Worm (Caenorhabditis elegans): ENCODE measurements around the gene gpa-10.

The gpa-10 gene

ce11 chrV:6806340-6806739 is 48.3 kb downstream of the gpa-10 start, which contains the start of gene dmsr-12:
Gene dmsr-12 (minus strand): TSS chrV:6806440.
- TF ChIP-seq hnd-1 (tag; optimal IDR thresholded peaks at IDR 0.05) (no peak), ceh-13 (GFP tag; optimal IDR thresholded peaks at IDR 0.05) (no peak), hmbx-1 (tag; optimal IDR thresholded peaks at IDR 0.05) (no peak), ets-7 (tag; optimal IDR thresholded peaks at IDR 0.05) (no peak), hmg-4 (GFP tag; optimal IDR thresholded peaks at IDR 0.05) (no peak), F13C5.2 (tag; optimal IDR thresholded peaks at IDR 0.05) (no peak), aly-1 (tag; optimal IDR thresholded peaks at IDR 0.05) (no peak), sea-1 (GFP tag; conservative IDR thresholded peaks at IDR 0.05) (no peak), tbx-11 (GFP tag; IDR thresholded peaks at IDR 0.05) (no peak)

- no peak for TF ChIP-seq pes-1 (GFP tag; IDR thresholded peaks at IDR 0.05)
- no peak for TF ChIP-seq flt-1 (GFP tag; IDR thresholded peaks at IDR 0.05)
- no peak for TF ChIP-seq hnd-1 (tag; optimal IDR thresholded peaks at IDR 0.05)
- no peak for TF ChIP-seq scrt-1 (GFP tag; IDR thresholded peaks at IDR 0.05)
Observed at ce11 chrV:6803992-6804391, 50.6 kb downstream of the gpa-10 start, which contains the start of gene dmsr-11. Gene dmsr-11 (minus strand): TSS chrV:6804092.
